Worm (Caenorhabditis elegans): ENCODE results near the gene idpp-11.

Gene idpp-11

ce11 chrX:7886200-7886599, 43.9 kb downstream of the idpp-11 start:
- no peak for TF ChIP-seq ztf-1 (GFP tag; conservative IDR thresholded peaks at IDR 0.05)
- TF ChIP-seq mdl-1 (tag; optimal IDR thresholded peaks at IDR 0.05): no peak
- TF ChIP-seq ama-1 (optimal IDR thresholded peaks at IDR 0.05): no peak
- no peak for TF ChIP-seq ceh-16 (tag; optimal IDR thresholded peaks at IDR 0.05)
- TF ChIP-seq F13H6.1 (tag; optimal IDR thresholded peaks at IDR 0.05): no peak
- TF ChIP-seq unc-62 (GFP tag; optimal IDR thresholded peaks at IDR 0.05): no peak
- no peak for TF ChIP-seq unc-39 (tag; optimal IDR thresholded peaks at IDR 0.05)
- TF ChIP-seq nhr-6 (tag; optimal IDR thresholded peaks at IDR 0.05): no peak
- TF ChIP-seq ztf-4 (tag; optimal IDR thresholded peaks at IDR 0.05): no peak
- TF ChIP-seq nhr-12 (tag; optimal IDR thresholded peaks at IDR 0.05): no peak
- TF ChIP-seq nhr-237 (tag; optimal IDR thresholded peaks at IDR 0.05): no peak
- TF ChIP-seq nhr-21 (tag; optimal IDR thresholded peaks at IDR 0.05): no peak
- no peak for TF ChIP-seq crh-2 (tag; optimal IDR thresholded peaks at IDR 0.05)
- TF ChIP-seq sma-9 (GFP tag; optimal IDR thresholded peaks at IDR 0.05): no peak
- TF ChIP-seq sma-9 (tag; optimal IDR thresholded peaks at IDR 0.05): no peak
- TF ChIP-seq nhr-77 (tag; optimal IDR thresholded peaks at IDR 0.05): no peak
- no peak for TF ChIP-seq ZK546.5 (tag; optimal IDR thresholded peaks at IDR 0.05)

ce11 chrX:7888915-7889314, 46.6 kb downstream of the idpp-11 start, which contains the start of gene C39D10.2:
TSS of gene C39D10.2 (plus strand) at chrX:7889215.
- TF ChIP-seq sem-4 (tag; optimal IDR thresholded peaks at IDR 0.05): no peak
- TF ChIP-seq nhr-11 (tag; optimal IDR thresholded peaks at IDR 0.05): no peak
- TF ChIP-seq blmp-1 (tag; optimal IDR thresholded peaks at IDR 0.05; ENCODE audit: insufficient read depth): no peak
- no peak for TF ChIP-seq C34F6.9 (tag; optimal IDR thresholded peaks at IDR 0.05)
- TF ChIP-seq mbf-1 (tag; optimal IDR thresholded peaks at IDR 0.05): no peak
- no peak for TF ChIP-seq ceh-16 (tag; optimal IDR thresholded peaks at IDR 0.05)
- no peak for TF ChIP-seq lin-11 (tag; optimal IDR thresholded peaks at IDR 0.05)
- no peak for TF ChIP-seq skn-1 (tag; optimal IDR thresholded peaks at IDR 0.05)
- TF ChIP-seq nhr-77 (tag; optimal IDR thresholded peaks at IDR 0.05): no peak
- TF ChIP-seq nhr-129 (tag; optimal IDR thresholded peaks at IDR 0.05): no peak
- TF ChIP-seq fos-1 (tag; optimal IDR thresholded peaks at IDR 0.05): no peak
- TF ChIP-seq nhr-10 (tag; optimal IDR thresholded peaks at IDR 0.05): no peak
- TF ChIP-seq alr-1 (tag; optimal IDR thresholded peaks at IDR 0.05): no peak
- TF ChIP-seq nhr-12 (tag; optimal IDR thresholded peaks at IDR 0.05): no peak
- TF ChIP-seq ztf-1 (GFP tag; conservative IDR thresholded peaks at IDR 0.05): no peak
- TF ChIP-seq lin-13 (GFP tag; optimal IDR thresholded peaks at IDR 0.05): no peak
- TF ChIP-seq peb-1 (tag; optimal IDR thresholded peaks at IDR 0.05): no peak

ce11 chrX:7892296-7892695, 50.0 kb downstream of the idpp-11 start, which contains the start of gene C39D10.5:
TSS of gene C39D10.5 (minus strand) at chrX:7892396.
- no peak for TF ChIP-seq ztf-1 (GFP tag; conservative IDR thresholded peaks at IDR 0.05)
- TF ChIP-seq nhr-237 (tag; optimal IDR thresholded peaks at IDR 0.05): no peak
- no peak for TF ChIP-seq C34F6.9 (tag; optimal IDR thresholded peaks at IDR 0.05)
- TF ChIP-seq nhr-11 (tag; optimal IDR thresholded peaks at IDR 0.05): no peak
- TF ChIP-seq nhr-77 (tag; optimal IDR thresholded peaks at IDR 0.05): no peak
- TF ChIP-seq nhr-10 (tag; optimal IDR thresholded peaks at IDR 0.05): no peak
- TF ChIP-seq zag-1 (tag; optimal IDR thresholded peaks at IDR 0.05): no peak
- no peak for TF ChIP-seq unc-62 (GFP tag; optimal IDR thresholded peaks at IDR 0.05)
- no peak for TF ChIP-seq lin-13 (GFP tag; optimal IDR thresholded peaks at IDR 0.05)
- TF ChIP-seq lin-39 (tag; optimal IDR thresholded peaks at IDR 0.05): no peak
- no peak for TF ChIP-seq mbf-1 (tag; optimal IDR thresholded peaks at IDR 0.05)
- TF ChIP-seq elt-1 (tag; optimal IDR thresholded peaks at IDR 0.05): no peak
- no peak for TF ChIP-seq nhr-6 (tag; optimal IDR thresholded peaks at IDR 0.05)
